Worm (Caenorhabditis elegans) whole organism, L3 larva: ENCODE data around the gene K10H10.5.

Experiments used
- R02D3.7 ChIP-seq: fragments of 150-350 bp; optimal IDR thresholded peaks from 2 replicates; lab custom pipeline; 2014; ENCODE audit warnings: missing biosample characterization, missing genetic modification characterization
- aly-2 ChIP-seq: fragments of 150-350 bp; optimal IDR thresholded peaks from 2 replicates; lab custom pipeline; 2014; ENCODE audit warnings: missing biosample characterization, missing genetic modification characterization
- ama-1 ChIP-seq: fragments of 150-350 bp; optimal IDR thresholded peaks from 2 replicates; lab custom pipeline; 2018
- ceh-16 ChIP-seq: sonication (generic microtip); optimal IDR thresholded peaks from 2 replicates; lab custom pipeline; 2017; ENCODE audit warnings: missing biosample characterization, missing genetic modification characterization
- ceh-28 ChIP-seq: fragments of 150-350 bp; optimal IDR thresholded peaks from 2 replicates; lab custom pipeline; 2014; ENCODE audit warnings: missing biosample characterization, missing genetic modification reagents, missing genetic modification characterization
- ceh-82 ChIP-seq: fragments of 150-350 bp; optimal IDR thresholded peaks from 2 replicates; lab custom pipeline; 2014; ENCODE audit warnings: missing biosample characterization, missing genetic modification characterization
- daf-12 ChIP-seq: fragments of 150-350 bp; optimal IDR thresholded peaks from 2 replicates; lab custom pipeline; 2014; ENCODE audit warnings: missing biosample characterization, missing genetic modification reagents, missing genetic modification characterization
- egl-27 ChIP-seq: sonication (generic microtip); optimal IDR thresholded peaks from 4 replicates; lab custom pipeline; 2017; ENCODE audit warnings: missing biosample characterization, missing genetic modification reagents, missing genetic modification characterization
- egl-5 ChIP-seq: fragments of 150-350 bp; optimal IDR thresholded peaks from 2 replicates; lab custom pipeline; 2017; ENCODE audit warnings: missing biosample characterization, missing genetic modification reagents, missing genetic modification characterization, inconsistent platforms
- elt-2 ChIP-seq: sonication (generic microtip); optimal IDR thresholded peaks from 2 replicates; lab custom pipeline; 2016; ENCODE audit warnings: missing genetic modification reagents, mild to moderate bottlenecking, missing genetic modification characterization, missing compliant biosample characterization
- elt-3 ChIP-seq, 3 experiments: fragments of 150-350 bp in 1 of 3; sonication (generic microtip) in 2 of 3; optimal IDR thresholded peaks; 2 replicates in 2 of 3; 4 replicates in 1 of 3; lab custom pipeline; 2014 to 2017; ENCODE audit warnings: missing biosample characterization in 3 of 3, missing genetic modification characterization in 3 of 3
- eor-1 ChIP-seq, 2 experiments: fragments of 150-350 bp; optimal IDR thresholded peaks; 2 replicates each; lab custom pipeline; 2014 to 2018; ENCODE audit warnings: missing biosample characterization in 2 of 2, missing genetic modification characterization in 2 of 2
- fkh-10 ChIP-seq: sonication (generic microtip); optimal IDR thresholded peaks from 2 replicates; lab custom pipeline; 2017; ENCODE audit warnings: missing biosample characterization, missing genetic modification reagents, missing genetic modification characterization
- fkh-2 ChIP-seq: fragments of 150-350 bp; optimal IDR thresholded peaks from 2 replicates; lab custom pipeline; 2014; ENCODE audit warnings: missing biosample characterization, missing genetic modification reagents, missing genetic modification characterization
- fos-1 ChIP-seq: fragments of 150-350 bp; optimal IDR thresholded peaks from 2 replicates; lab custom pipeline; 2014; ENCODE audit warnings: missing biosample characterization, missing genetic modification characterization
- hmg-11 ChIP-seq: sonication (generic microtip); optimal IDR thresholded peaks from 2 replicates; lab custom pipeline; 2016; ENCODE audit warnings: missing genetic modification characterization, missing compliant biosample characterization
- jun-1 ChIP-seq: fragments of 150-350 bp; optimal IDR thresholded peaks from 2 replicates; lab custom pipeline; 2014; ENCODE audit warnings: missing biosample characterization, missing genetic modification reagents, missing genetic modification characterization
- lin-15B ChIP-seq: fragments of 150-350 bp; optimal IDR thresholded peaks from 2 replicates; lab custom pipeline; 2014; ENCODE audit warnings: missing biosample characterization, missing genetic modification characterization
- lin-39 ChIP-seq: fragments of 150-350 bp; optimal IDR thresholded peaks from 2 replicates; lab custom pipeline; 2018; ENCODE audit warnings: missing biosample characterization, missing genetic modification reagents, missing genetic modification characterization
- lsy-12 ChIP-seq: sonication (generic microtip); optimal IDR thresholded peaks from 2 replicates; lab custom pipeline; 2016; ENCODE audit warnings: mild to moderate bottlenecking, missing genetic modification characterization, missing compliant biosample characterization
- mdl-1 ChIP-seq: fragments of 150-350 bp; optimal IDR thresholded peaks from 2 replicates; lab custom pipeline; 2014; ENCODE audit warnings: missing biosample characterization, missing genetic modification characterization
- mml-1 ChIP-seq: fragments of 150-350 bp; sonication (generic microtip); optimal IDR thresholded peaks from 3 replicates; lab custom pipeline; 2014; ENCODE audit warnings: missing biosample characterization, missing genetic modification characterization
- nfya-1 ChIP-seq: sonication (generic microtip); optimal IDR thresholded peaks from 2 replicates; lab custom pipeline; 2017; ENCODE audit warnings: missing genetic modification characterization, mild to moderate bottlenecking, missing compliant biosample characterization, antibody characterized with exemption, moderate library complexity; ENCODE audit not compliant: insufficient read depth
- nhr-11 ChIP-seq: fragments of 150-350 bp; optimal IDR thresholded peaks from 2 replicates; lab custom pipeline; 2014; ENCODE audit warnings: missing biosample characterization, missing genetic modification characterization
- nhr-12 ChIP-seq: fragments of 150-350 bp; optimal IDR thresholded peaks from 2 replicates; lab custom pipeline; 2014; ENCODE audit warnings: missing biosample characterization, missing genetic modification characterization
- nhr-23 ChIP-seq: fragments of 150-350 bp; optimal IDR thresholded peaks from 2 replicates; lab custom pipeline; 2014; ENCODE audit warnings: missing biosample characterization, missing genetic modification reagents, missing genetic modification characterization
- nhr-237 ChIP-seq: fragments of 150-350 bp; optimal IDR thresholded peaks from 2 replicates; lab custom pipeline; 2014; ENCODE audit warnings: missing biosample characterization, missing genetic modification characterization
- nhr-25 ChIP-seq: sonication (generic microtip); optimal IDR thresholded peaks from 2 replicates; lab custom pipeline; 2017; ENCODE audit warnings: missing biosample characterization, missing genetic modification characterization
- nhr-28 ChIP-seq: fragments of 150-350 bp; optimal IDR thresholded peaks from 2 replicates; lab custom pipeline; 2014; ENCODE audit warnings: missing biosample characterization, missing genetic modification characterization
- nhr-43 ChIP-seq: sonication (generic microtip); optimal IDR thresholded peaks from 2 replicates; lab custom pipeline; 2016; ENCODE audit warnings: mild to moderate bottlenecking, missing genetic modification characterization, missing compliant biosample characterization; ENCODE audit not compliant: poor library complexity, severe bottlenecking
- nhr-67 ChIP-seq: fragments of 150-350 bp; optimal IDR thresholded peaks from 2 replicates; lab custom pipeline; 2014; ENCODE audit warnings: missing biosample characterization, missing genetic modification characterization
- nhr-76 ChIP-seq: fragments of 150-350 bp; sonication (generic microtip); optimal IDR thresholded peaks from 5 replicates; lab custom pipeline; 2014; ENCODE audit warnings: missing biosample characterization, missing genetic modification characterization
- nhr-77 ChIP-seq: fragments of 150-350 bp; optimal IDR thresholded peaks from 2 replicates; lab custom pipeline; 2014; ENCODE audit warnings: missing biosample characterization, missing genetic modification characterization
- pha-4 ChIP-seq: fragments of 150-350 bp; optimal IDR thresholded peaks from 2 replicates; lab custom pipeline; 2014; ENCODE audit warnings: missing biosample characterization, missing genetic modification reagents, missing genetic modification characterization
- pqm-1 ChIP-seq: fragments of 150-350 bp; optimal IDR thresholded peaks from 2 replicates; lab custom pipeline; 2017; ENCODE audit warnings: missing biosample characterization, missing genetic modification characterization, inconsistent platforms
- sea-2 ChIP-seq: fragments of 150-350 bp; sonication (generic microtip); optimal IDR thresholded peaks from 4 replicates; lab custom pipeline; 2014; ENCODE audit warnings: missing biosample characterization, missing genetic modification reagents, missing genetic modification characterization
- skn-1 ChIP-seq: fragments of 150-350 bp; optimal IDR thresholded peaks from 2 replicates; lab custom pipeline; 2014; ENCODE audit warnings: missing biosample characterization, missing genetic modification characterization
- snpc-4 ChIP-seq: fragments of 150-350 bp; optimal IDR thresholded peaks from 2 replicates; lab custom pipeline; 2014; ENCODE audit warnings: missing biosample characterization, missing genetic modification characterization
- tbx-2 ChIP-seq: sonication (generic microtip); optimal IDR thresholded peaks from 2 replicates; lab custom pipeline; 2016; ENCODE audit warnings: mild to moderate bottlenecking, missing genetic modification characterization, missing compliant biosample characterization
- unc-39 ChIP-seq: sonication (generic microtip); optimal IDR thresholded peaks from 4 replicates; lab custom pipeline; 2017; ENCODE audit warnings: missing biosample characterization, missing genetic modification characterization
- unc-62 ChIP-seq: fragments of 150-350 bp; sonication (generic microtip); optimal IDR thresholded peaks from 4 replicates; lab custom pipeline; 2014; ENCODE audit warnings: missing biosample characterization, missing genetic modification reagents, missing genetic modification characterization
- zag-1 ChIP-seq: fragments of 150-350 bp; optimal IDR thresholded peaks from 2 replicates; lab custom pipeline; 2014; ENCODE audit warnings: missing biosample characterization, missing genetic modification characterization
- ztf-11 ChIP-seq: fragments of 150-350 bp; optimal IDR thresholded peaks from 2 replicates; lab custom pipeline; 2014; ENCODE audit warnings: missing biosample characterization, missing genetic modification characterization
- ztf-4 ChIP-seq: fragments of 150-350 bp; optimal IDR thresholded peaks from 2 replicates; lab custom pipeline; 2014; ENCODE audit warnings: missing biosample characterization, missing genetic modification characterization

The K10H10.5 gene

ce11 chrII:14523645-14524223 is 22.2 kb downstream of the K10H10.5 start, which contains the start of gene pot-2:
TSS of gene pot-2 (plus strand) at chrII:14524173.
- TF ChIP-seq skn-1 (tag; lab: Kevin White, UChicago) (no peak), eor-1 (tag; optimal IDR thresholded peaks at IDR 0.05; lab: Kevin White, UChicago) (no peak)

ce11 chrII:14525013-14525412 is 23.5 kb downstream of the K10H10.5 start, which contains the start of gene F57C2.4:
TSS of gene F57C2.4 (plus strand) at chrII:14525313.
- TF ChIP-seq lsy-12 (tag; lab: Kevin White, UChicago) = no peak
- TF ChIP-seq nhr-11 = no peak
- no peak for TF ChIP-seq skn-1 (tag; lab: Kevin White, UChicago)
- TF ChIP-seq hmg-11 (tag; lab: Kevin White, UChicago) = no peak
- TF ChIP-seq snpc-4 (tag; lab: Kevin White, UChicago) = no peak
- no peak for TF ChIP-seq fkh-2 (tag; lab: Kevin White, UChicago)
- TF ChIP-seq lin-39 (tag; lab: Kevin White, UChicago) = no peak
- no peak for TF ChIP-seq jun-1
- no peak for TF ChIP-seq mml-1 (tag; lab: Kevin White, UChicago)
- no peak for TF ChIP-seq nhr-23 (tag; lab: Kevin White, UChicago)
- TF ChIP-seq aly-2 (tag; lab: Kevin White, UChicago) = no peak
- TF ChIP-seq egl-5 (tag; lab: Kevin White, UChicago) = no peak
- TF ChIP-seq ztf-11 (tag; lab: Kevin White, UChicago) = no peak
- TF ChIP-seq egl-27 (tag; lab: Kevin White, UChicago) = no peak
- no peak for TF ChIP-seq mdl-1 (tag; lab: Kevin White, UChicago)
- no peak for TF ChIP-seq nfya-1
- no peak for TF ChIP-seq nhr-12 (tag; lab: Kevin White, UChicago)
- no peak for TF ChIP-seq fos-1
- no peak for TF ChIP-seq ceh-16 (tag; lab: Kevin White, UChicago)

DNA sequence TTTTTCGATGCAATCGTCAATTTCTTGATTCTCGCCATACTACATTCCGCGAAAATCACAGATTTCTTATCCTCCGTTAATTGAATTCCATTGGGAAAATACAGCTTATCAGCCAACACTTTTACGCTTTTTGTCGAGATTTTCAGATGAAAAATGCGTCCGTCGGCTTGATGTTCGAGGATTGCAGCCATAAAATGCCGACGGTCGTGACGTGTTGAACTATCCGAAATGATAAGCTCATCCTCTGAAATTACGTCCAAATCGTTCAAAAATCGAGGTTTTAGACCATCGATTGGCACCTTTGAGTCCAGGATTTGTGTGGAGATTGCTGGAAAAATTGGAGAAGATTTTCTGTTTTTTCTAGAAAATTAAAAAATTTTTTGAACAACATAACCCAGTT is 25.6 kb downstream of the K10H10.5 start:
- no peak for TF ChIP-seq snpc-4 (tag; lab: Kevin White, UChicago)
- TF ChIP-seq eor-1 (tag; optimal IDR thresholded peaks at IDR 0.05; lab: Kevin White, UChicago) = no peak
- TF ChIP-seq nhr-28 = no peak
- no peak for TF ChIP-seq tbx-2 (tag; lab: Kevin White, UChicago)
- TF ChIP-seq, all 47 proteins: peak for 0

DNA sequence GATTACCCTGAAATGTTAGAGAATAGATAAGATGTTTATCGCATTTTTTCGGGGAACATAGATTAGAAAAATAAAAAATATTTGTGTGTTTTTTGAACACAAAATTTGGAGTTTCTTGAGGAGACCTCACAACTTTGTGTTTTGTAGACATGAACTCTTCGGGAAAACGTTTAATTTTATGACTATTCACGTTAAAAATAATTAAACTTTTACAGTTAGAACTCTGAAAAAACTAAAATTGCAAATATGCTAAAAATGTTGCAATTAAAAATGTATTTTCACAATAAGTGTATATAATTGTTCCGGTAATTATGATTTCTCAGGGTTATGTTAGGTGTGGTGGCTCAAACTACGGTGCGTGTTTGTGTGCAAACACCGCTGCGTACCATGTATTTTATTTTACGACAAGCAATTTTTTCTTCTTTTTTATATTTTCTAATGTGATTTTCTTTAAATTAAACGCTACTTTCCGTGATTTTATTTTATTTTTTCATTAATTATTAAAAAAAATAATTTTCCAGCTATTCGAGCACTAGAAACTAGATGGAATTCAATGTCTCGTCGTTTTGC is 26.8 kb downstream of the K10H10.5 start, which contains the start of the genes F57C2.5 and spat-1:
TSS of gene F57C2.5 (minus strand) at position 7 of the 570 bp plus-strand sequence.
TSS of gene spat-1 (plus strand) at position 520 of the 570 bp plus-strand sequence.
- no peak for TF ChIP-seq ama-1 (lab: Kevin White, UChicago)
- peak; percentile 79 for TF ChIP-seq pha-4 (tag; lab: Kevin White, UChicago)
- TF ChIP-seq nhr-12 (tag; lab: Kevin White, UChicago) = no peak
- TF ChIP-seq mml-1 (tag; lab: Kevin White, UChicago) = no peak
- TF ChIP-seq lin-39 (tag; lab: Kevin White, UChicago) = no peak
- TF ChIP-seq ztf-4 (tag; lab: Kevin White, UChicago) = no peak
- TF ChIP-seq ztf-11 (tag; lab: Kevin White, UChicago) = no peak
- no peak for TF ChIP-seq lsy-12 (tag; lab: Kevin White, UChicago)
- no peak for TF ChIP-seq daf-12 (tag; lab: Kevin White, UChicago)
- no peak for TF ChIP-seq nhr-11
- TF ChIP-seq R02D3.7 (tag; lab: Kevin White, UChicago) = no peak
- no peak for TF ChIP-seq zag-1
- no peak for TF ChIP-seq aly-2 (tag; lab: Kevin White, UChicago)
- TF ChIP-seq unc-39 (tag; lab: Kevin White, UChicago) = no peak
- no peak for TF ChIP-seq sea-2
- TF ChIP-seq ceh-16 (tag; lab: Kevin White, UChicago) = no peak
- TF ChIP-seq nhr-23 (tag; lab: Kevin White, UChicago) = peak; percentile 56
- no peak for TF ChIP-seq fkh-10
- no peak for TF ChIP-seq nhr-28
- TF ChIP-seq eor-1 (tag; optimal IDR thresholded peaks at IDR 0.05; lab: Kevin White, UChicago) = no peak
- no peak for TF ChIP-seq nhr-43 (tag; lab: Kevin White, UChicago)
- peak; percentile 10 for TF ChIP-seq jun-1
- peak; percentile 55 for TF ChIP-seq hmg-11 (tag; lab: Kevin White, UChicago)
- TF ChIP-seq nhr-25 (tag; lab: Kevin White, UChicago) = peak; percentile 12
- peak; percentile 54 for TF ChIP-seq pqm-1 (tag; lab: Kevin White, UChicago)
- no peak for TF ChIP-seq nhr-67
- peak; percentile 83 for TF ChIP-seq elt-2 (tag; lab: Kevin White, UChicago)
- TF ChIP-seq tbx-2 (tag; lab: Kevin White, UChicago) = no peak
- TF ChIP-seq nfya-1 = peak; percentile 74
- no peak for TF ChIP-seq unc-62 (GFP tag; lab: Kevin White, UChicago)
- peak; percentile 46 for TF ChIP-seq skn-1 (tag; lab: Kevin White, UChicago)
- peak; percentile 66 for TF ChIP-seq lin-15B (tag; lab: Kevin White, UChicago)
- no peak for TF ChIP-seq elt-3 (tag; optimal IDR thresholded peaks at IDR 0.05; lab: Kevin White, UChicago)
- TF ChIP-seq ceh-28 (tag; lab: Kevin White, UChicago) = no peak
- no peak for TF ChIP-seq nhr-77 (tag; lab: Kevin White, UChicago)
- no peak for TF ChIP-seq nhr-76
- no peak for TF ChIP-seq ceh-82 (tag; lab: Kevin White, UChicago)
- peak; percentile 22 for TF ChIP-seq snpc-4 (tag; lab: Kevin White, UChicago)
- TF ChIP-seq nhr-237 (tag; lab: Kevin White, UChicago) = no peak
